Fruit fly (Drosophila melanogaster): Measurements from ENCODE around the gene CG33985.

dm6 chr3L:15514814-15515495 lies 11.7 kb downstream of the CG33985 start:
- TF ChIP-seq Crg-1 (GFP tag; optimal IDR thresholded peaks at IDR 0.05) (no peak), kay (GFP tag; ENCODE audit: borderline replicate concordance) (peak; percentile 91), Hr96 (GFP tag; optimal IDR thresholded peaks at IDR 0.05) (no peak), bab1 (GFP tag; optimal IDR thresholded peaks at IDR 0.05) (no peak), tj (GFP tag; optimal IDR thresholded peaks at IDR 0.05) (peak; percentile 26), CG14711 (tag; optimal IDR thresholded peaks at IDR 0.05) (no peak), CG12768 (GFP tag; optimal IDR thresholded peaks at IDR 0.05) (no peak), Clk (GFP tag; optimal IDR thresholded peaks at IDR 0.05) (no peak), cic (GFP tag; optimal IDR thresholded peaks at IDR 0.05) (peak; percentile 99), CG7045 (GFP tag; optimal IDR thresholded peaks at IDR 0.05) (no peak), CG11617 (GFP tag; optimal IDR thresholded peaks at IDR 0.05) (no peak), ovo (GFP tag; optimal IDR thresholded peaks at IDR 0.05) (no peak)

All from whole organism, adult.